Worm (Caenorhabditis elegans) whole organism, L4/young adult: ENCODE results near the gene kcnl-4.

Experiments
- W03F9.2 ChIP-seq: fragments of 150-350 bp; optimal IDR thresholded peaks from 2 replicates; lab custom pipeline; 2014; ENCODE audit warnings: missing biosample characterization, missing genetic modification characterization
- dao-5 ChIP-seq: sonication (generic microtip); optimal IDR thresholded peaks from 2 replicates; lab custom pipeline; 2016; ENCODE audit warnings: missing genotype, missing genetic modification characterization, moderate library complexity, missing compliant biosample characterization
- him-1 ChIP-seq: sonication (generic microtip); optimal IDR thresholded peaks from 2 replicates; lab custom pipeline; 2016; ENCODE audit warnings: missing genotype, missing genetic modification reagents, missing genetic modification characterization, missing compliant biosample characterization

DNA sequence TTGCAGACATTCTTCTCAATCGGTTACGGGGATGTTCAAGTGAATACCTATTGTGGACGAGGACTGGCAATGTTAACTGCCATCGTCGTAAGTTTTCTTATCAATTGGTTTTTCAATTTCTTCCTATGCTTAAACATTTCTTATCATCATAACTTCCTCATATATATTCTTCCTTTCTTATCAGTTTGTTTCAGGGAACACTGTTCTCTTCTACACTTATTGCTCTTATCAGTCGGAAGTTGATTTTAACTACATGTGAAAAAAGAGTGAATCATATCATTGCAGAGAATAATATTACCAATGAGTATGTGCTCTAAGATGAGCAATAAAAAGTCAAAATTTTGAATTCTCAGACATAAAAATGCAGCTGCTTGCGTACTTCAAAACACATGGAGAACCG lies 11.2 kb downstream of the kcnl-4 start:
- TF ChIP-seq him-1 (tag; lab: Kevin White, UChicago) = no peak
- no peak for TF ChIP-seq W03F9.2 (tag; lab: Kevin White, UChicago)
- TF ChIP-seq dao-5 (tag; lab: Kevin White, UChicago) = no peak
